Fruit fly (Drosophila melanogaster) whole organism, pupa: ENCODE results near the gene ppk30.

ENCODE experiments used
- CG4496 ChIP-seq: fragments of 200-800 bp; sonication (Bioruptor generic); IDR thresholded peaks from 3 replicates; pipeline ENCODE4 v1.3.6; 2022; ENCODE audit warnings: missing biosample characterization, missing genetic modification characterization
- CG8159 ChIP-seq: fragments of 200-800 bp; sonication (Bioruptor generic); optimal IDR thresholded peaks from 3 replicates; lab custom pipeline; 2018; ENCODE audit warnings: missing biosample characterization, mild to moderate bottlenecking, missing genetic modification characterization, moderate library complexity
- CG9948 ChIP-seq: fragments of 200-800 bp; sonication (Bioruptor generic); optimal IDR thresholded peaks from 2 replicates; lab custom pipeline; 2018; ENCODE audit warnings: missing biosample characterization, mild to moderate bottlenecking, missing genetic modification characterization, moderate library complexity
- Snoo ChIP-seq: fragments of 200-800 bp; sonication (Bioruptor generic); optimal IDR thresholded peaks from 3 replicates; lab custom pipeline; 2017; ENCODE audit warnings: missing biosample characterization, mild to moderate bottlenecking, missing genetic modification characterization, inconsistent platforms
- rn ChIP-seq: fragments of 200-800 bp; sonication (Bioruptor generic); IDR thresholded peaks from 2 replicates; pipeline ENCODE4 v1.3.6; 2022; ENCODE audit warnings: missing biosample characterization, missing genetic modification characterization

DNA sequence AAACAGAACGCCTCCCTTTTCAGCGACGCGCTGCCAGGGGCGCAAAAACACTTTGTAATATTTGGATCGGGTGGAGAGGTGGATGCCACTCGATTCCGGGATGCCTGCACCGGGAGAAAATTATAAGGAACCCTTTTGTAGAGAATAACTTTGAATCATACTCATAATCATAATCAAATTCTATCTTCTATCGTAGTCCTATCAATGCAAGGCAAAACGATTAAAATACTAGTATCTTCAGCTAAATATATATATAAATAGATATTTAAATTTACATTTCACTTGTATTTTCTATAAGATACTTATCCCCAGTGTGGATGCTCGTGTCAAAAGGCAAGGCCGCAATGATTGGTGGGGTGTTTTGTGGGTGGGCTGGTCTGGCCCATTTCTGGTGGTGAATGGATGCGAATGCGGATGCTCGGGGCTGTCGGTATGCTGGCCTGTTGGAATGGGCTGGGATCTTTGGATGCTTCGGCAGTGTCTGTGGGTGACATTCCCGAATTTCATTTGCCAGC, 36.9 kb downstream of the ppk30 start:
- TF ChIP-seq CG8159 (tag; lab: Kevin White, UChicago) (no peak), rn (GFP tag; lab: Robert Waterston, UW) (no peak), CG4496 (no peak), CG9948 (no peak), Snoo (tag; lab: Kevin White, UChicago) (no peak)
